Worm (Caenorhabditis elegans): ENCODE results near the gene nhr-50.

ce11 chrV:16029237-16029636, 28.8 kb upstream of the nhr-50 start:
- TF ChIP-seq athp-1 (tag; optimal IDR thresholded peaks at IDR 0.05): no peak
- TF ChIP-seq ama-1 (optimal IDR thresholded peaks at IDR 0.05): no peak
- TF ChIP-seq ama-1 (GFP tag; optimal IDR thresholded peaks at IDR 0.05): no peak
- TF ChIP-seq unc-130 (GFP tag; optimal IDR thresholded peaks at IDR 0.05): no peak
- no peak for TF ChIP-seq ztf-18 (tag; optimal IDR thresholded peaks at IDR 0.05)
- no peak for TF ChIP-seq efl-1 (GFP tag; optimal IDR thresholded peaks at IDR 0.05)
- TF ChIP-seq pha-4 (tag; optimal IDR thresholded peaks at IDR 0.05): no peak
- no peak for TF ChIP-seq lsl-1 (GFP tag; optimal IDR thresholded peaks at IDR 0.05)
- no peak for TF ChIP-seq Y79H2A.3 (GFP tag; conservative IDR thresholded peaks at IDR 0.05)
- no peak for TF ChIP-seq unc-62 (GFP tag; optimal IDR thresholded peaks at IDR 0.05)
- no peak for TF ChIP-seq tbp1 (GFP tag; optimal IDR thresholded peaks at IDR 0.05)
- no peak for TF ChIP-seq ets-4 (GFP tag; optimal IDR thresholded peaks at IDR 0.05)
